Fruit fly (Drosophila melanogaster) whole organism, larva: ENCODE data around the gene tHMG2.

Experiments used
- noc ChIP-seq: fragments of 200-800 bp; sonication (Bioruptor generic); optimal IDR thresholded peaks from 3 replicates; lab custom pipeline; 2019; ENCODE audit warnings: missing biosample characterization, mild to moderate bottlenecking, missing genetic modification characterization, moderate library complexity

tHMG2 gene

dm6 chr3R:22492767-22493166 is at the start of gene tHMG2:
tHMG2 (plus strand) TSS chr3R:22492953.
- TF ChIP-seq noc (tag; lab: Kevin White, UChicago), result no peak

DNA sequence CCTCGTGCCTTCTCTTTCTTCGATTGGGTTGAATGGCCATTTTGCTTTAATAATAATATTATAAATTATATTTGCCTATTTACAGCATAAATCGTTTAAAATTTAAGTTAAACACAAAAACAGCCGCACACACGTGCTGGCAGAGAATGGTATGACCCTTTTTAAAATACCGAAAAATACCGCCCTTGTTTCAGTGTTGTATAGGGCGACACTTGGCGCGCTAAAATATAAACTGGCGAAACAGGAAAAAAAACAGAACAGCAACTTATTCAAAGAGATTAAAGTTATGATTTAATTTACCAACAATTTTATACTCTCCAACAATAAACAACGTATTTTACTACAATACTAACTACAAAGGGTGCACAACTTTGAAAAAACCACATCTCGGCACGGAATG is 46.3 kb upstream of the tHMG2 start, which contains the start of gene CG12499:
Gene CG12499 (minus strand): TSS at position 95 of the 400 bp plus-strand sequence.
- no peak for TF ChIP-seq noc (tag; lab: Kevin White, UChicago)

DNA sequence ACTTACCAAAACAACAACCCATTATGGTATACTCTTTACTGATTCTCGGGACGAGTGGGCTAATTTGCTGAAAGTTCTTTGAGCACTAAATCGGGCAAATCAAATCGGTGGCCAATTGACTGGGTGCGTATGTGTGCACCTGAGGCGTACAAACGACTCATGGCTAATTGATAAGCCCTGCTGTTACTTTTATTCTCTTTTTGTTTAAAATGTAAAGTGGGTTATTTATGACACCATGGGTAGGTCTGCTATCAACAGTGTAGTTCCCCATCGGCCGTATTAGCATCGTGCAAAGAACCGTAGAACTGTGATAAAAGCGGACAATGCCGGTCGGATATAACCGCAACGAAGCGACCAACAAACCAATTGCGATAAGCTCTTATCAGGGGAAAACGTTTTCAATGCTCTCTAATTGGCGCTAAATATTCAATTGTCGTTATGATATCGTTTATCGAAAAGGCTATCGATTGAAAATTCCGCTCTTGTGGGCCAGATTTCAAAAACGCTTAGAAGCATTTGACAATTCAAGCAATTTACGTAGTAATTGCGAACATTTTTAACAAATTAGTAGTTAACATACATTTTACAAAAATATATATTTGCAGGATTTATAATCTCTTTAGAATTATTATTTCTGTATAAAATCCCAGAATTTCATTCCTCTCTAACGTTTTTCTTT is 45.4 kb upstream of the tHMG2 start, which contains the start of gene CG34288:
Gene CG34288 (minus strand): TSS at position 69 of the 679 bp plus-strand sequence.
- TF ChIP-seq noc (tag; lab: Kevin White, UChicago), result peak; percentile 35

DNA sequence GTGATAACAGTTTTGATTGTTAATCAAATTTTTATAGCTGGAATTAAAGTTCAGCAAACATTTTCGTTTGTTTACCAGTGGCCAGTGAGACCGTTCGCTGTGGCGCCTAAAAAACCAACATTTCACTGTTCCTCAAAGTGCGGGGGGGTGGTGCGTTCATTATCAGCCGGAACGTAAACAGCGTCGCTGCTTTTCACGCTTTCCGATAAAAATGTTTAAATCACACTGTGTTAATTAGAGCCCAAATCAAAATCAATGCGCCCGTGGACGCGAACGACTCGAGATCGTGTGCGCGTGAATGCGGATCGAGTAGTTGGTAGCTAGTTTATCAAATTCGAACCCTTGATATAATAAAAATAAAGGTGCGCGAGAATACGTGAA is 44.9 kb upstream of the tHMG2 start, which contains the start of gene CG34376:
Gene CG34376 (plus strand): TSS at position 226 of the 381 bp plus-strand sequence.
- TF ChIP-seq noc (tag; lab: Kevin White, UChicago), result peak; percentile 28

- no peak for TF ChIP-seq noc (tag; lab: Kevin White, UChicago)
Observed at dm6 chr3R:22449871-22450424, 42.8 kb upstream of the tHMG2 start.

- TF ChIP-seq noc (tag; lab: Kevin White, UChicago), result no peak
Observed at dm6 chr3R:22454397-22455334, 38.1 kb upstream of the tHMG2 start.

DNA sequence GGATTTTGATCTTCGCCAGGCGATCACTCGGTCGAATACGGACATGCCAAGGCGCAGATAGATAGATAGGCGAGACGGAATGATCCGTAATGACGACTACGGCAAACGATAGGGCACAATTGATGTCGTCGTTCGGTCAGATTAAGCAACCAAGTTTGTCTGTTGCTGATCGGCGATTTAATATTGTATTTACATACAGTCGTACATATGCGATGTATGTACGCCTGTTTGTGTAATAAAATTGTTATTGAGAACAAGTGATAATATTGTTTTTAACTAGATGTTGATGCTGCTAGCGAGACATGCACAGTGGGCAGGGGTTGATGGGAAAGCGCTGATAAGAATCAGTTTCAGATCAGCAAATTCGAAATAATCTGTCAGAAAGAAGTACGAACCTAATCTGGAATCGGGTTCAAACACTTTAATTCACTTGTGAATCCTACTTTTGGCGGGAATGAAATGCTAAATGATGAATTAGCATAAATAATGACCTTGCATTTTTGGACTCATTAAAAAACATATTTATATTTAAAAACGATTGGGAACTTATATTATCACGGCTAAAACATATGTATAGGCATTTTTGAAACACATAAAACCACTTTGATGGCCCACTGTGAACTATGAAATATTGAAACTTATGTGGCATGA is 37.3 kb upstream of the tHMG2 start:
- TF ChIP-seq noc (tag; lab: Kevin White, UChicago), result peak; percentile 24

dm6 chr3R:22456007-22456406 is 36.7 kb upstream of the tHMG2 start:
- TF ChIP-seq noc (tag; lab: Kevin White, UChicago), result no peak

dm6 chr3R:22461673-22462585 is 30.8 kb upstream of the tHMG2 start, which contains the start of the genes Rpn7 and AP-2mu:
Rpn7 (minus strand) TSS chr3R:22462054.
AP-2mu (plus strand) TSS chr3R:22462455.
- TF ChIP-seq noc (tag; lab: Kevin White, UChicago), result no peak

DNA sequence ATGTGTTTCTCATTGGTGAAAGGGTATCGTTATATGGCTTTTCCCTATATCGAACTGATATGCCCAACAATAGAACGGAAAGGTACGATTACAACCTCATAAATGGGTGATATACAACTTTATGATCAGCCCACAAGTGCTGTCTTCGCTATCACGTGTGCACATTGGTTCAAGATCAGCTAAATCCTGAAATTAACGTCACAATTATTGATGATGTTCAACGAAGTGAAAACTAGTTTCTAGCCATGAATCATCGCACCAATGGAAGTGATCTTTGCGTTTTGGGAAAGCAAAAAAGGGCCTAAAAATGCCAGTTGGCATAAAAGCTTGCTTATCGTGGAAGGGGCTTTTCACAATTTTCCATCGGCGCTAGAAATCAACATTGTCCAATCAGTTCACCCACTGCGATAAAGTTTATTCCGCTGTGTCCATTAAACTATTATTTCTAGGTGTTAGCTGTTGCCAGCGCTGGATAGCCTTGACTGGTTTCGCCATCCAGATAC is 28.1 kb upstream of the tHMG2 start, which contains the start of gene CG7054:
Gene CG7054 (plus strand): TSS at position 375 of the 503 bp plus-strand sequence.
- TF ChIP-seq noc (tag; lab: Kevin White, UChicago), result peak; percentile 73

dm6 chr3R:22465138-22465537 is 27.6 kb upstream of the tHMG2 start:
- no peak for TF ChIP-seq noc (tag; lab: Kevin White, UChicago)

DNA sequence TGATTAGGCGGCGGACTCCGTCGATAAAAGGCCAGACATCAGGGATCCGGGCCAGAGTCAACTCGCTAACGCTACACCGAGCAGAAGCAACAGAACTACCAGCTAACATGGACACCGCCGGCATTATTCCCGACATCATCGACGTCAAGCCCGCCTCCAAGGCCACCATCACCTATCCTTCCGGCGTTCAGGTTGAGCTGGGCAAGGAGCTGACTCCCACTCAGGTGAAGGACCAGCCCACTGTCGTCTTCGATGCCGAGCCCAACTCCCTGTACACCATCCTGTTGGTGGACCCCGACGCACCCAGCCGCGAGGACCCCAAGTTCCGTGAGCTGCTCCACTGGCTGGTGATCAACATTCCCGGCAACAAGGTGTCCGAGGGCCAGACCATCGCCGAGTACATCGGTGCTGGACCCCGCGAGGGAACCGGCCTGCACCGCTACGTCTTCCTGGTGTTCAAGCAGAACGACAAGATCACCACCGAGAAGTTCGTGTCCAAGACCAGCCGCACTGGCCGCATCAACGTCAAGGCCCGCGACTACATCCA is 26.7 kb upstream of the tHMG2 start, which contains the start of gene Pebp1:
Gene Pebp1 (plus strand): TSS at position 51 of the 547 bp plus-strand sequence.
- no peak for TF ChIP-seq noc (tag; lab: Kevin White, UChicago)

- no peak for TF ChIP-seq noc (tag; lab: Kevin White, UChicago)
Observed at dm6 chr3R:22467939-22468571, 24.7 kb upstream of the tHMG2 start, which contains the start of the genes CG5377 and Nrx-1. CG5377 (minus strand) TSS chr3R:22468157. Nrx-1 (plus strand) TSS chr3R:22468512.
